Fruit fly (Drosophila melanogaster): ENCODE data around the gene CG10366.

Gene CG10366

DNA sequence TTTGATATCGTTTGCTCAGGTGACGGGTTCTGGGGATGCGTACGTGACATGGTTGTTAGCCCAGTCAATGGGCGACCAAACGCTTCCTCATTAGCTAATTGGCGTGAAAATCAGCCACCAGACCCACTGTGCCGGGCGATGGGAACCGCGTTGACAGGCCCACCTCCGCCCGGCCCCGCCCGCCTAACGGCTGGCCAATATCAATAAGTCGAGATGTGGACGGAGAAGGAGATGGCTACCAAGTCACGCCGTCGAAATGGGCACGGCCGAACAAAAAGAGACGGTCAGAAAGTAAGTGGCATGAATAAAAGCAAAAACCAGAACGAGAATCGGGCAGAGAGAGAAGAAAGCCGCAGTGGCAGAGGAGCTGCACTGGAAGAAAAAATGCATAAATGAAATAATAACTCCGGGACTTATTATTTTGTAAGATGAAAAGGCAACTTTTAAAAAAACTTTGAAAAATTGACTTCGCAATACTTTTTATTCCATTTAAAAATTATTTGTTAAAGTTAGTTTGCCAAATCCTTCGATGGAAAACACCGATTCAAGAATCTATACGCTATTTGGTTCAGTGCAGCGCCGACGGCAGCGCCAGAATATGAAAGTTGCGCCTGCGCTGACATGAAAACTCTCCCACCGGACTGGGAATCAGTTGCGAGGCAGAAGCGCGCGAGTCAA is 46.1 kb upstream of the CG10366 start, which contains the start of gene CG13082:
Gene CG13082, plus strand, starts transcription at position 647 of the 678 bp plus-strand sequence.
- TF ChIP-seq oc (tag; optimal IDR thresholded peaks at IDR 0.05) (peak; percentile 50), CG31441 (GFP tag; IDR thresholded peaks at IDR 0.05) (peak; percentile 63), unpg (GFP tag; optimal IDR thresholded peaks at IDR 0.05) (peak; percentile 63), CG1529 (GFP tag; optimal IDR thresholded peaks at IDR 0.05) (peak; percentile 49), CG17359 (tag; optimal IDR thresholded peaks at IDR 0.05) (peak; percentile 11), ATbp (GFP tag; optimal IDR thresholded peaks at IDR 0.05) (peak; percentile 31), CG1602 (GFP tag; optimal IDR thresholded peaks at IDR 0.05) (peak; percentile 24), kni (GFP tag; optimal IDR thresholded peaks at IDR 0.05) (peak; percentile 73), pho (GFP tag; optimal IDR thresholded peaks at IDR 0.05) (peak; percentile 28), wek (GFP tag; optimal IDR thresholded peaks at IDR 0.05) (no peak), kah (GFP tag; optimal IDR thresholded peaks at IDR 0.05) (no peak), lmd (GFP tag; IDR thresholded peaks at IDR 0.05) (peak; percentile 49; the same call in 1 of the 2 replicates), Bteb2 (GFP tag; optimal IDR thresholded peaks at IDR 0.05) (no peak), Sox102F (GFP tag; optimal IDR thresholded peaks at IDR 0.05) (peak; percentile 42), CG6254 (GFP tag; optimal IDR thresholded peaks at IDR 0.05) (peak; percentile 76), Optix (GFP tag; IDR thresholded peaks at IDR 0.05) (peak; percentile 24; the same call in 1 of the 3 replicates), bcd (GFP tag; optimal IDR thresholded peaks at IDR 0.05) (peak; percentile 39), chinmo (GFP tag; IDR thresholded peaks at IDR 0.05; ENCODE audit: partially characterized antibody) (no peak), ind (GFP tag; optimal IDR thresholded peaks at IDR 0.05) (peak; percentile 33), CG17361 (GFP tag; IDR thresholded peaks at IDR 0.05) (peak; percentile 77), CG6683 (GFP tag; optimal IDR thresholded peaks at IDR 0.05) (no peak), C15 (GFP tag; IDR thresholded peaks at IDR 0.05) (no peak), trem (tag; optimal IDR thresholded peaks at IDR 0.05) (peak; percentile 56), p53 (GFP tag; optimal IDR thresholded peaks at IDR 0.05) (no peak), nmo (GFP tag; optimal IDR thresholded peaks at IDR 0.05) (peak; percentile 78), jumu (GFP tag; optimal IDR thresholded peaks at IDR 0.05) (peak; percentile 2), Dip3 (GFP tag; optimal IDR thresholded peaks at IDR 0.05) (peak; percentile 27), Awh (GFP tag; IDR thresholded peaks at IDR 0.05) (peak; percentile 27; the same call in 1 of the 2 replicates), CG4617 (GFP tag; optimal IDR thresholded peaks at IDR 0.05; ENCODE audit: borderline replicate concordance) (no peak), CG8290 (GFP tag; optimal IDR thresholded peaks at IDR 0.05) (peak; percentile 26), CG8290 (tag; optimal IDR thresholded peaks at IDR 0.05) (no peak), tup (GFP tag; optimal IDR thresholded peaks at IDR 0.05) (peak; percentile 10), sisA (GFP tag; IDR thresholded peaks at IDR 0.05) (peak; percentile 42; the same call in 1 of the 2 replicates), CG10959 (GFP tag; IDR thresholded peaks at IDR 0.05) (0 out of 2 replicates have a peak, but pooled peaks have one; percentile 18), chif (GFP tag; optimal IDR thresholded peaks at IDR 0.05) (peak; percentile 39 to 51), Vsx1 (GFP tag; optimal IDR thresholded peaks at IDR 0.05) (peak; percentile 34), dmrt99B (tag; optimal IDR thresholded peaks at IDR 0.05) (peak; percentile 54), Atf-2 (GFP tag; optimal IDR thresholded peaks at IDR 0.05) (peak; percentile 41), H15 (GFP tag; IDR thresholded peaks at IDR 0.05) (0 out of 3 replicates have a peak, but pooled peaks have one; percentile 11), so (GFP tag; IDR thresholded peaks at IDR 0.05) (no peak), Hmx (GFP tag; optimal IDR thresholded peaks at IDR 0.05) (peak; percentile 36), zen (tag; optimal IDR thresholded peaks at IDR 0.05) (peak; percentile 33), Gug (GFP tag; IDR thresholded peaks at IDR 0.05) (no peak), CG15696 (tag; optimal IDR thresholded peaks at IDR 0.05) (peak; percentile 23), CG10462 (GFP tag; optimal IDR thresholded peaks at IDR 0.05) (peak; percentile 14), Stat92E (GFP tag; optimal IDR thresholded peaks at IDR 0.05) (peak in 1 of 3 experiments; percentile 65), Elba2 (GFP tag; optimal IDR thresholded peaks at IDR 0.05) (no peak), sens (GFP tag) (peak; percentile 93), CG34376 (GFP tag; optimal IDR thresholded peaks at IDR 0.05) (no peak), ap (GFP tag; IDR thresholded peaks at IDR 0.05) (no peak)

Measured in whole organism, embryonic.